3 fruit fly cellular contexts compared by ENCODE assay signal in the genomic region with DNA sequence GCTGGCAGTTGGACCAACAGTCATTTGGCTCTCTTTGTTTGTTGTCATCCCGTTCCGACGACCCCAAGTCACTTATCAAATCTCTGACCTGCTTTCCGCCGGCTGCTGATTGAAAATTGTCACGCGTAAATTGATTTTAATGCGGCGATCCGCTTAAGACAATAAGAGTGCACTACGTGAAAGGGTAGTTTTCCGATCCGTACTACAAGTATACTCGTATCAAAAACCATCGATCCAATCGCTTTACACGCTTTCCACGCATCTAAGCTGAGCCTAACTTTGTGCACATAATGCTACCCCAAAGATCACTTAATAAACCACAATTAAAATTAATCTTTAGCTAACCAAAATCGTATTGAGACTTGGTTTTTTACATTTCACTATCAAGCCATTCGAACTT.
TF ChIP-seq lines count a peak whose summit lies in the region.

No protein-coding gene starts in this region.

- no peak for TF ChIP-seq CTCF in whole organism, embryonic (GFP tag; optimal IDR thresholded peaks at IDR 0.05; lab: Kevin White, UChicago)

TF ChIP-seq in whole organism, embryonic, 481 proteins besides CTCF, POLR2A, EP300 and RAD21:
- TF ChIP-seq CG3838 (GFP tag; optimal IDR thresholded peaks at IDR 0.05; lab: Kevin White, UChicago) (no peak), CG2199 (GFP tag; IDR thresholded peaks at IDR 0.05; lab: Robert Waterston, UW) (peak; percentile 57; the same call in 1 of the 3 replicates), Dad (GFP tag; optimal IDR thresholded peaks at IDR 0.05; lab: Kevin White, UChicago) (no peak), Deaf1 (tag; optimal IDR thresholded peaks at IDR 0.05; lab: Kevin White, UChicago) (no peak), CG30020 (tag; optimal IDR thresholded peaks at IDR 0.05; lab: Kevin White, UChicago) (no peak), CG10462 (GFP tag; optimal IDR thresholded peaks at IDR 0.05; lab: Kevin White, UChicago) (no peak), Bdp1 (GFP tag; optimal IDR thresholded peaks at IDR 0.05; lab: Kevin White, UChicago) (no peak)
TF ChIP-seq in whole organism, embryonic: peak in this region for 1.

TF ChIP-seq in whole organism, prepupa, 60 proteins besides CTCF, POLR2A, EP300 and RAD21:
- TF ChIP-seq CG31627 (GFP tag; optimal IDR thresholded peaks at IDR 0.05; lab: Kevin White, UChicago): no peak
- peak; percentile 87 for TF ChIP-seq svp (GFP tag; lab: Kevin White, UChicago)

TF ChIP-seq in whole organism, pupa, 21 proteins besides CTCF, POLR2A, EP300 and RAD21:
- no peak for TF ChIP-seq CG14655 (GFP tag; optimal IDR thresholded peaks at IDR 0.05; lab: Kevin White, UChicago)
- no peak for TF ChIP-seq CG17806 (tag; optimal IDR thresholded peaks at IDR 0.05; lab: Kevin White, UChicago)
- TF ChIP-seq CG9948 (tag; optimal IDR thresholded peaks at IDR 0.05; lab: Kevin White, UChicago): no peak
- TF ChIP-seq CG8301 (tag; optimal IDR thresholded peaks at IDR 0.05; lab: Kevin White, UChicago): no peak
- no peak for TF ChIP-seq rn (GFP tag; IDR thresholded peaks at IDR 0.05; lab: Robert Waterston, UW)
- no peak for TF ChIP-seq Pif1B (GFP tag; optimal IDR thresholded peaks at IDR 0.05; lab: Kevin White, UChicago)
- TF ChIP-seq EcR (GFP tag; optimal IDR thresholded peaks at IDR 0.05; lab: Kevin White, UChicago): peak; percentile 38
